Fruit fly (Drosophila melanogaster) whole organism, prepupa: ENCODE measurements around the gene mu2.

ENCODE experiments used
- Blimp-1 ChIP-seq: fragments of 200-800 bp; sonication (Bioruptor generic); optimal IDR thresholded peaks from 3 replicates; lab custom pipeline; 2017; ENCODE audit warnings: missing biosample characterization, missing genetic modification characterization, mild to moderate bottlenecking, moderate library complexity, missing genetic modification reagents
- CG10669 ChIP-seq: fragments of 200-800 bp; sonication (Bioruptor generic); optimal IDR thresholded peaks from 3 replicates; lab custom pipeline; 2018; ENCODE audit warnings: missing biosample characterization, mild to moderate bottlenecking, missing genetic modification characterization, moderate library complexity
- CG11294 ChIP-seq: fragments of 200-800 bp; sonication (Bioruptor generic); IDR thresholded peaks from 2 replicates; pipeline ENCODE4 v1.3.6; 2022; ENCODE audit warnings: missing biosample characterization, missing genetic modification characterization
- CG11902 ChIP-seq: fragments of 200-800 bp; sonication (Bioruptor generic); optimal IDR thresholded peaks from 3 replicates; lab custom pipeline; 2016; ENCODE audit warnings: missing biosample characterization, missing genetic modification characterization
- CG16779 ChIP-seq: fragments of 200-800 bp; sonication (Bioruptor generic); optimal IDR thresholded peaks from 3 replicates; lab custom pipeline; 2017; ENCODE audit warnings: missing biosample characterization, mild to moderate bottlenecking, missing genetic modification characterization
- CG34406 ChIP-seq: fragments of 200-800 bp; sonication (Bioruptor generic); optimal IDR thresholded peaks from 3 replicates; lab custom pipeline; 2016; ENCODE audit warnings: missing biosample characterization, missing genetic modification characterization
- CG6792 ChIP-seq: fragments of 200-800 bp; sonication (Bioruptor generic); optimal IDR thresholded peaks from 3 replicates; lab custom pipeline; 2016; ENCODE audit warnings: missing biosample characterization, missing genetic modification characterization
- CG6808 ChIP-seq: fragments of 200-800 bp; sonication (Bioruptor generic); optimal IDR thresholded peaks from 3 replicates; lab custom pipeline; 2017; ENCODE audit warnings: missing biosample characterization, missing genetic modification characterization, mild to moderate bottlenecking, moderate library complexity, missing genetic modification reagents
- CG6854 ChIP-seq: fragments of 200-800 bp; sonication (Bioruptor generic); optimal IDR thresholded peaks from 2 replicates; lab custom pipeline; 2017; ENCODE audit warnings: missing biosample characterization, mild to moderate bottlenecking, missing genetic modification characterization
- CG7368 ChIP-seq: fragments of 200-800 bp; sonication (Bioruptor generic); optimal IDR thresholded peaks from 3 replicates; lab custom pipeline; 2016; ENCODE audit warnings: missing biosample characterization, missing genetic modification characterization
- Eip75B ChIP-seq: fragments of 200-800 bp; sonication (Bioruptor generic); optimal IDR thresholded peaks from 3 replicates; lab custom pipeline; 2016; ENCODE audit warnings: missing biosample characterization, missing genetic modification characterization
- Eip78C ChIP-seq: fragments of 200-800 bp; sonication (Bioruptor generic); peaks from one replicate; lab custom pipeline; 2016; ENCODE audit warnings: missing biosample characterization, missing genetic modification characterization
- Ets21C ChIP-seq: fragments of 200-800 bp; sonication (Bioruptor generic); optimal IDR thresholded peaks from 3 replicates; lab custom pipeline; 2016; ENCODE audit warnings: missing biosample characterization, missing genetic modification characterization
- Gug ChIP-seq: fragments of 200-800 bp; sonication (Bioruptor generic); IDR thresholded peaks from 2 replicates; pipeline ENCODE4 v1.3.6; 2022; ENCODE audit warnings: missing biosample characterization, missing genetic modification characterization
- Hr38 ChIP-seq: sonication (Bioruptor generic); optimal IDR thresholded peaks from 2 replicates; lab custom pipeline; 2016; ENCODE audit warnings: missing biosample characterization, missing genetic modification characterization
- Hr39 ChIP-seq: fragments of 200-800 bp; sonication (Bioruptor generic); optimal IDR thresholded peaks from 2 replicates; lab custom pipeline; 2016; ENCODE audit warnings: missing biosample characterization, missing genetic modification characterization
- Met ChIP-seq: fragments of 200-800 bp; sonication (Bioruptor generic); optimal IDR thresholded peaks from 3 replicates; lab custom pipeline; 2016; ENCODE audit warnings: missing biosample characterization, missing genetic modification characterization
- Smox ChIP-seq: fragments of 200-800 bp; sonication (Bioruptor generic); optimal IDR thresholded peaks from 3 replicates; lab custom pipeline; 2016; ENCODE audit warnings: missing biosample characterization, missing genetic modification characterization
- Sox14 ChIP-seq: fragments of 200-800 bp; sonication (Bioruptor generic); optimal IDR thresholded peaks from 3 replicates; lab custom pipeline; 2016; ENCODE audit warnings: missing biosample characterization, missing genetic modification characterization
- achi ChIP-seq: fragments of 200-800 bp; sonication (Bioruptor generic); optimal IDR thresholded peaks from 3 replicates; lab custom pipeline; 2016; ENCODE audit warnings: missing biosample characterization, missing genetic modification characterization
- dac ChIP-seq: fragments of 200-800 bp; sonication (Bioruptor generic); optimal IDR thresholded peaks from 2 replicates; lab custom pipeline; 2017; ENCODE audit warnings: missing biosample characterization, mild to moderate bottlenecking, missing genetic modification characterization
- eg ChIP-seq: fragments of 200-800 bp; sonication (Bioruptor generic); IDR thresholded peaks from 3 replicates; pipeline ENCODE4 v1.3.6; 2022; ENCODE audit warnings: missing biosample characterization, missing genetic modification characterization
- esn ChIP-seq: fragments of 200-800 bp; sonication (Bioruptor generic); optimal IDR thresholded peaks from 2 replicates; lab custom pipeline; 2016; ENCODE audit warnings: missing biosample characterization, mild to moderate bottlenecking, missing genetic modification characterization, moderate library complexity
- fd85E ChIP-seq: fragments of 200-800 bp; sonication (Bioruptor generic); optimal IDR thresholded peaks from 3 replicates; lab custom pipeline; 2016; ENCODE audit warnings: missing biosample characterization, missing genetic modification characterization
- fkh ChIP-seq: fragments of 200-800 bp; sonication (Bioruptor generic); optimal IDR thresholded peaks from 3 replicates; lab custom pipeline; 2017; ENCODE audit warnings: missing biosample characterization, mild to moderate bottlenecking, missing genetic modification characterization, moderate library complexity
- lz ChIP-seq: fragments of 200-800 bp; sonication (Bioruptor generic); optimal IDR thresholded peaks from 3 replicates; lab custom pipeline; 2016; ENCODE audit warnings: missing biosample characterization, missing genetic modification characterization
- salr ChIP-seq, 2 experiments: fragments of 200-800 bp; sonication (Bioruptor generic); optimal IDR thresholded peaks; 3 replicates each; lab custom pipeline; 2016 to 2018; ENCODE audit warnings: missing biosample characterization in 2 of 2, missing genetic modification characterization in 2 of 2, mild to moderate bottlenecking in 1 of 2
- spab ChIP-seq: fragments of 200-800 bp; sonication (Bioruptor generic); optimal IDR thresholded peaks from 2 replicates; lab custom pipeline; 2017; ENCODE audit warnings: missing biosample characterization, mild to moderate bottlenecking, missing genetic modification characterization, missing genetic modification reagents
- ss ChIP-seq, 2 experiments: fragments of 200-800 bp; sonication (Bioruptor generic); optimal IDR thresholded peaks; 2 replicates in 1 of 2; 3 replicates in 1 of 2; lab custom pipeline; 2017 to 2018; ENCODE audit warnings: mild to moderate bottlenecking in 2 of 2, missing biosample characterization in 2 of 2, missing genetic modification characterization in 2 of 2, moderate library complexity in 1 of 2
- svp ChIP-seq: fragments of 200-800 bp; sonication (Bioruptor generic); peaks from one replicate; lab custom pipeline; 2016; ENCODE audit warnings: missing biosample characterization, missing genetic modification characterization
- topi ChIP-seq: fragments of 200-800 bp; sonication (Bioruptor generic); optimal IDR thresholded peaks from 3 replicates; lab custom pipeline; 2016; ENCODE audit warnings: missing biosample characterization, missing genetic modification characterization
- vri ChIP-seq: fragments of 200-800 bp; sonication (Bioruptor generic); optimal IDR thresholded peaks from 3 replicates; lab custom pipeline; 2016; ENCODE audit warnings: missing biosample characterization, mild to moderate bottlenecking, missing genetic modification characterization

The mu2 gene

DNA sequence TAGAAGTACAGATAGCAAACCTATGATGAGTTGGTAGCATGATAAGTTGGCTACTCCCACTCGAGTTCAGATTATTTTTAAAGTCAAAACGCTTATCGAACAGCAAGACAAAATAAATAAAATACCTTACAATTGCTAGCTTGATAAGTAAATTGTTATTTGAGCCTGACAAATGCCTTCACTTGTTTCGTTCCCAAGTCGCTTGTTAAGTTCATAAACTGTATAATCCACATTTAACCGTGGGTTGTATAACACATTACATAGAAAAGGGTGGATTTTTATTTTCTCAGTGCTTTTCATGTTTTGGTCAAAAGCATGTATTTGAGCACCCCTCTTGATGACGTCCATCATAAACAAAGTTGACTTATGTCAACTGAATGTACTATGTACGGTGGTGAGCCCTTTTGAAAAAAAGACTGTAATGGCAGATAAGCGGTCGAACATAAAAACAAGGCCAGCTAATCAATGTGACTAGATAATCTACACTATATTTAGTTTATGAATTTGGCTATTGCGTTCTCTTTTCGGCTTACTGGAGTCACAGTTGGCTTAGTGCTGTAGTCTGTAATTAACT, 21.6 kb upstream of the mu2 start:
- TF ChIP-seq Blimp-1 (GFP tag; lab: Kevin White, UChicago), result no peak
- no peak for TF ChIP-seq achi
- no peak for TF ChIP-seq dac
- TF ChIP-seq Eip75B, result no peak
- peak; percentile 57 for TF ChIP-seq Eip78C (GFP tag; lab: Kevin White, UChicago)
- TF ChIP-seq Gug (GFP tag; lab: Robert Waterston, UW), result no peak
- no peak for TF ChIP-seq CG11294 (GFP tag; lab: Robert Waterston, UW)
- TF ChIP-seq eg (GFP tag; lab: Robert Waterston, UW), result no peak
- peak; percentile 0 for TF ChIP-seq fkh (GFP tag; lab: Kevin White, UChicago)
- TF ChIP-seq Ets21C (GFP tag; lab: Kevin White, UChicago), result no peak
- TF ChIP-seq Smox (GFP tag; lab: Kevin White, UChicago), result no peak
- TF ChIP-seq salr (GFP tag; optimal IDR thresholded peaks at IDR 0.05; lab: Kevin White, UChicago), result no peak
- no peak for TF ChIP-seq fd85E
- no peak for TF ChIP-seq CG11902 (GFP tag; lab: Kevin White, UChicago)
- no peak for TF ChIP-seq spab (GFP tag; lab: Kevin White, UChicago)
- no peak for TF ChIP-seq topi (GFP tag; lab: Kevin White, UChicago)
- peak; percentile 1 for TF ChIP-seq svp (GFP tag; lab: Kevin White, UChicago)
- TF ChIP-seq CG10669, result no peak
- no peak for TF ChIP-seq Hr38
- TF ChIP-seq vri (GFP tag; lab: Kevin White, UChicago), result no peak
- no peak for TF ChIP-seq CG34406
- no peak for TF ChIP-seq CG7368 (GFP tag; lab: Kevin White, UChicago)

DNA sequence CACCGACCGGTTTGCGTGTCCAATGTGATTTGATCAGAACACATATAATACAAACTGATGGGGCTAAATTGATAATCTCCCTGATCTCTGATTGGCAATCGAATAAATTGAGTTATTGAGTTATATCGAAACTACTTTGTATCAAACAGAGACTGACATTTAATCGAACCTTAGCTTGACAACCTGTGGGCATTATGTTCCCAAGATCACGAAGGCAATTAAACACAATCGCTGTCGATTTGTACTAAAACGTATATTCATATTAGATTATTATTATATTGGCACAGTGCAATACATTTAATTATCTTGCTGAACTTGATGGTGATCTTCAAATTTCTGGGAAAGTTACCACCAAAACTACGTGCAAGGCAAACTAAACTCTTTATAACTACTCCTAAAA, 21.1 kb upstream of the mu2 start:
- TF ChIP-seq Smox (GFP tag; lab: Kevin White, UChicago), result no peak
- no peak for TF ChIP-seq lz (GFP tag; lab: Kevin White, UChicago)
- TF ChIP-seq svp (GFP tag; lab: Kevin White, UChicago), result peak; percentile 53

DNA sequence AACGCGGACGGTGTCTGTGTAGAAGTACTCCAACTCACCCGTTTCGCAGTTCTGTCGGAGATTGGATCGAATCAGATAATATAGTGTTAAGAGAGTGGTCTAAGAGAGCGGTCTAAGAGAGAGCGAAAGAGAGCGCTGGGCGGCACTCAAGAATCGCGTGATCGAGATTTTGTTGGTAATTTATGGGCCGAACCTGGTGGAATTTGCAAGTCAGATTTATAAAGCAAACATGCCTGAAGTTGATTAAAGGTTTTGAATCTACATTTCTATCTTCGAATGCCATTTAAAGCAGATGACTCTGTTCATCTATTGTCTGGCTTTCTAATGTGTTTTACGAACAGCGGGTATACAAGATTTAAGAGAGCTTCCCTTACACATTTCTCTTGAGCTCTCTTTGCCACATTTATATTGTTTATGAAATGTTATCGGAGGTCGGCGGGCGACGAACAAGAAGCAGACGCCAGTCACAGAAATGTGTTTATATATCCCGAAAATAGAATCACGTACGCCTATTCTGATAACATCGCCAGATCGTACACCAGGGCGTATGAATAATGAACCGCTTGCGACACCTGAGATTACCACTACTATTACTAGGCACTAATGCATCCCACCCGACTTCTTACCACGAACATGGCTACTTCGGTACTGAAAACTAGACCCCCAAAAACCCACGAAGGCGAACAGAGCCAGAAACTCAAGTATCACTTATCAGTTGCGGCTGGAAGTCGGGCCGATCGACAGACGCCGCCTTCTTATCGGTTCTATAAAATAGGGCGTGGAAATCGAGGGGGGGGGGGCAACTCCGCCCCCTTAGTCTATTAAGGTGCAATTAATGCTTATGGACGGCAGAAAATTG, 20.4 kb upstream of the mu2 start:
- peak; percentile 33 to 77 for TF ChIP-seq ss (GFP tag; optimal IDR thresholded peaks at IDR 0.05; lab: Kevin White, UChicago)
- TF ChIP-seq esn, result no peak
- peak; percentile 27 for TF ChIP-seq CG16779
- TF ChIP-seq vri (GFP tag; lab: Kevin White, UChicago), result peak; percentile 71
- no peak for TF ChIP-seq CG34406
- no peak for TF ChIP-seq Met (GFP tag; lab: Kevin White, UChicago)
- TF ChIP-seq CG6854, result peak; percentile 47
- peak; percentile 27 for TF ChIP-seq Eip78C (GFP tag; lab: Kevin White, UChicago)
- TF ChIP-seq svp (GFP tag; lab: Kevin White, UChicago), result peak; percentile 95
- TF ChIP-seq fkh (GFP tag; lab: Kevin White, UChicago), result peak; percentile 44
- TF ChIP-seq Sox14 (GFP tag; lab: Kevin White, UChicago), result no peak

- no peak for TF ChIP-seq ss (GFP tag; optimal IDR thresholded peaks at IDR 0.05; lab: Kevin White, UChicago)
- TF ChIP-seq Hr39 (GFP tag; lab: Kevin White, UChicago), result no peak
- no peak for TF ChIP-seq CG7368 (GFP tag; lab: Kevin White, UChicago)
- TF ChIP-seq Gug (GFP tag; lab: Robert Waterston, UW), result no peak
- TF ChIP-seq CG6808 (GFP tag; lab: Kevin White, UChicago), result no peak
- peak; percentile 49 for TF ChIP-seq vri (GFP tag; lab: Kevin White, UChicago)
- TF ChIP-seq salr (GFP tag; optimal IDR thresholded peaks at IDR 0.05; lab: Kevin White, UChicago), result no peak
- TF ChIP-seq CG6792, result no peak
- no peak for TF ChIP-seq Ets21C (GFP tag; lab: Kevin White, UChicago)
Observed at dm6 chr3L:1964599-1965143, 17.4 kb upstream of the mu2 start.
